Worm (Caenorhabditis elegans): ENCODE measurements around the gene F46C3.2.

The F46C3.2 gene

DNA sequence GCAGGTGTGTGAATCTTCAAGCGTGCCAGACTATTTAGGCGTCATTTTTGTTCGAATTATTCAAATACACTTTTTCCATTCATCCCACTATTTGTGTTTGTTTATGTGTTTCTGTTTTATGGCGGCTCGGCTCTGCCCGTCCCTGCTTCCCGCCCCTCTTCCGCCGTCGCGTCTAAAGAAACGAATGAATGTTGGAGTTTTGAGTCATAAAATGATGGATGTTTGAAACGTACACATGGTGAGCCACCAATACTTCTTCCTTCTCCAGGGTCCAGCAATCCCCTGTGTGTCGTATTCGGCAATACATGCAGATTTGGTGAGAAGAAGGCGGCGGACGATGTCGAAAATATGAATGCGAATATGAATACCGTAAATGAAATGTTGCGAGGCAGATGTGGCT, 44.4 kb upstream of the F46C3.2 start:
- TF ChIP-seq ceh-20 (GFP tag; IDR thresholded peaks at IDR 0.05) (0 out of 2 replicates have a peak, but pooled peaks have one; percentile 13), nhr-6 (tag; optimal IDR thresholded peaks at IDR 0.05) (no peak), mdl-1 (tag; optimal IDR thresholded peaks at IDR 0.05) (peak in 1 of 2 experiments; percentile 5), rbr-2 (tag; optimal IDR thresholded peaks at IDR 0.05) (no peak), mep-1 (tag; optimal IDR thresholded peaks at IDR 0.05) (peak; percentile 5), aha-1 (tag) (peak; percentile 76)

DNA sequence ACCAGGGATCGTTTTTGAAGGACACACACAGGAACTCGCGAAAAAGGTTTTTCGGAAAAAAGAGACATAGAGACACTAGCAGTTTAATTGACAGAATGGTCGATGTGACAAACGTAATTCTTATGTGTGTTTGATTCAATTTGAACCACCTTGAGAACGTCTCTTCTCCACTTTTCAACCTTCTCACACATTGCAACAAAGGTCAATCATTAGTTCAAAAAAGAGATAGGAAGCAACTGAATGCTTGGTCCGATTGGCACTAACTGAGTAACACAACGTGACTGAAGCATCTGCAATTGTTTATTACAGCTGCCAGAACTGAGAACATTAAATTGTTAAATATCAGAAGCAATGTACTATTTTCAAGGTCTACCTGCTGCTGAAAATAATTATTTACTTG, 43.5 kb upstream of the F46C3.2 start:
- no peak for TF ChIP-seq ceh-82 (tag; optimal IDR thresholded peaks at IDR 0.05)
- TF ChIP-seq dmd-6 (GFP tag; IDR thresholded peaks at IDR 0.05): peak; percentile 6; the same call in 1 of the 2 replicates
- peak in 1 of 2 experiments; percentile 99 for TF ChIP-seq unc-62 (GFP tag; optimal IDR thresholded peaks at IDR 0.05 in 1 of 2)
- TF ChIP-seq unc-62 (tag; optimal IDR thresholded peaks at IDR 0.05): no peak
- TF ChIP-seq aha-1 (tag): peak; percentile 92
- peak; percentile 9 for TF ChIP-seq mep-1 (tag; optimal IDR thresholded peaks at IDR 0.05)
- TF ChIP-seq set-16 (GFP tag; IDR thresholded peaks at IDR 0.05): no peak
- peak; percentile 1 for TF ChIP-seq mxl-3 (GFP tag; optimal IDR thresholded peaks at IDR 0.05)

DNA sequence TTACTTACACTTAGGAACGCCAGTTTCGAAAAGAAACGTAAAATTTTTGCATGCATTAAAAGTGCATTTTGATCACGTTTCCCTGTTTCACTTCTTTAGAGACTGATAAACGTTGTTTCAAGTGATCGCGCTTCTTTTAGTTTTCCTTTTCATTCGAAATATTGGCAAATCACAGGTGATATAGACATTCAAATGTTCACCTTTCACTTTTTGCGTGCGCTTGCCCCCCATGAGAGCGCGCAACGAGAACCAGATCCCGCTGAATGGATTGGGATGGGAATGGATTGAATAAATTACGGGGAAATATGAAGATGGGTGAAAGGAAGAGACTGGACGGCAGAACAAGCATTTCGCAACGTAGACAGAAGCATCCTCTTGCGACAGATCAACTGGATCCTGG, 43.0 kb upstream of the F46C3.2 start:
- TF ChIP-seq zip-2 (tag; optimal IDR thresholded peaks at IDR 0.05) (no peak), tra-1 (GFP tag; IDR thresholded peaks at IDR 0.05) (no peak), pqm-1 (tag; optimal IDR thresholded peaks at IDR 0.05) (peak; percentile 19), jun-1 (tag; optimal IDR thresholded peaks at IDR 0.05) (no peak), mep-1 (tag; optimal IDR thresholded peaks at IDR 0.05) (no peak), nhr-48 (tag; optimal IDR thresholded peaks at IDR 0.05) (peak; percentile 18), nhr-102 (tag; optimal IDR thresholded peaks at IDR 0.05) (no peak), lin-39 (tag; optimal IDR thresholded peaks at IDR 0.05) (no peak), hlh-30 (tag; optimal IDR thresholded peaks at IDR 0.05; ENCODE audit: insufficient read depth) (peak; percentile 39), F10B5.3 (tag; optimal IDR thresholded peaks at IDR 0.05) (no peak), nhr-77 (tag; optimal IDR thresholded peaks at IDR 0.05) (no peak), hlh-11 (tag; optimal IDR thresholded peaks at IDR 0.05) (peak; percentile 35), unc-130 (GFP tag; optimal IDR thresholded peaks at IDR 0.05) (no peak)

DNA sequence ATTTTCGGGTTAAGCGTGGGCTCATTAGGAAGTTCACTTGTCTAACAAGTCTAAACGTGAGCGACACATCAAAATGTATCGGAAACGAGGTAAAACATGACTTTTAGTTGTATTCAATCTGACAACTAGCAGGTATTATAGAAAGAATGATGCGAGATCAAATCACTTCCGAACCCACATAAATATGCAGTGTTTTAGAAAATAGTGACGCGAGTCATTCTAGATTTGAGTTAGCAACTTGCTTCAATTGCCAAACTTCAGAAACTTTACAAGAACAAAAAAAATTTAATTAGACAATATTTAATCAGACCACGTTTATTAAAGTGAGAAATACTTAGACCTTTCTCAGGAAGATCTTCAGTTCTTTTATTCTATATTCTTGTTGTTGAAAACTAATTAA, 38.1 kb upstream of the F46C3.2 start:
- no peak for TF ChIP-seq nhr-28 (tag; optimal IDR thresholded peaks at IDR 0.05)
- TF ChIP-seq unc-62 (GFP tag; optimal IDR thresholded peaks at IDR 0.05 in 1 of 2): peak in 1 of 2 experiments; percentile 91
- TF ChIP-seq unc-62 (tag; optimal IDR thresholded peaks at IDR 0.05): no peak

DNA sequence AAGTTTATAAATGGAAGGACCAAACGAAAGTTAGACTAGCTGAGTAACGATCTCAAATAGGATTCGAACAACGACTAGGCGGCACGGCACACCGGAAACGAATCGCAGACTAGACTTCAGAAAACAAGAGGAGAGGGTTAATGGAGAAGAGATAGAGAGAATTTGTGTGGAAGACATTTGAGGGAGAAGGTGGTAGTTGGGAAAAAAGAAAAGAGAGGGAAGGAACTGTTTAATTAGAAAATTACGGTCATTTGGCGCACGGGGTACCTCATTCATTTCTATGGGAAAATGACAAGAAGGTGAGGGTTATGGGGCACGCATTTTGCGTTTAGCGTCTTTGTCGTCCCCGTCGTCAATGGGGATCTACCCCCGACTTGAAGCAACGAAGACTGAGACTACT, 35.7 kb upstream of the F46C3.2 start, which contains the start of gene F48C5.2:
F48C5.2 (minus strand) TSS at position 101 of the 400 bp plus-strand sequence.
- TF ChIP-seq daf-16 (GFP tag; optimal IDR thresholded peaks at IDR 0.05) (no peak), daf-16 (tag; optimal IDR thresholded peaks at IDR 0.05) (no peak), ceh-44 (GFP tag; IDR thresholded peaks at IDR 0.05) (no peak), nhr-41 (GFP tag; IDR thresholded peaks at IDR 0.05) (no peak), lir-3 (tag; optimal IDR thresholded peaks at IDR 0.05) (no peak), duxl-1 (tag; optimal IDR thresholded peaks at IDR 0.05; ENCODE audit: poor library complexity) (no peak), R02D3.7 (tag; optimal IDR thresholded peaks at IDR 0.05) (no peak), ceh-28 (tag; optimal IDR thresholded peaks at IDR 0.05) (no peak), gei-8 (GFP tag; optimal IDR thresholded peaks at IDR 0.05) (no peak), mes-2 (tag; optimal IDR thresholded peaks at IDR 0.05; ENCODE audit: poor library complexity, severe bottlenecking) (no peak), sdz-12 (GFP tag; optimal IDR thresholded peaks at IDR 0.05) (no peak), F26F4.8 (GFP tag; conservative IDR thresholded peaks at IDR 0.05) (no peak), fkh-10 (GFP tag; optimal IDR thresholded peaks at IDR 0.05) (no peak), daf-8 (GFP tag; IDR thresholded peaks at IDR 0.05) (no peak)

All from whole organism, L4 larva.